Worm (Caenorhabditis elegans) whole organism, L1 larva: ENCODE data around the gene Y53C12A.10.

Experiments used
- C16A3.4 ChIP-seq: fragments of 150-350 bp; optimal IDR thresholded peaks from 2 replicates; lab custom pipeline; 2014; ENCODE audit warnings: missing biosample characterization, missing genetic modification characterization
- F16B12.6 ChIP-seq: fragments of 150-350 bp; optimal IDR thresholded peaks from 2 replicates; lab custom pipeline; 2014; ENCODE audit warnings: missing biosample characterization, missing genetic modification characterization
- Y116A8C.19 ChIP-seq: sonication (generic microtip); optimal IDR thresholded peaks from 2 replicates; lab custom pipeline; 2016; ENCODE audit warnings: missing compliant biosample characterization, missing genetic modification characterization, borderline replicate concordance
- aha-1 ChIP-seq: fragments of 150-350 bp; optimal IDR thresholded peaks from 2 replicates; lab custom pipeline; 2014; ENCODE audit warnings: missing biosample characterization, missing genetic modification characterization
- alr-1 ChIP-seq: fragments of 200-800 bp; sonication (Bioruptor generic); optimal IDR thresholded peaks from 2 replicates; lab custom pipeline; 2018; ENCODE audit warnings: borderline replicate concordance, mild to moderate bottlenecking, missing genetic modification characterization, missing compliant biosample characterization
- blmp-1 ChIP-seq: fragments of 150-350 bp; optimal IDR thresholded peaks from 2 replicates; lab custom pipeline; 2014; ENCODE audit warnings: missing biosample characterization, missing genetic modification characterization
- ceh-8 ChIP-seq: fragments of 200-800 bp; sonication (Bioruptor generic); optimal IDR thresholded peaks from 2 replicates; lab custom pipeline; 2018; ENCODE audit warnings: mild to moderate bottlenecking, missing genetic modification characterization, moderate library complexity, missing compliant biosample characterization
- ceh-82 ChIP-seq, 3 experiments: fragments of 150-350 bp in 1 of 3; sonication (generic microtip) in 2 of 3; optimal IDR thresholded peaks; 2 replicates each; lab custom pipeline; 2014 to 2017; ENCODE audit warnings: missing biosample characterization in 3 of 3, missing genetic modification characterization in 3 of 3
- ces-1 ChIP-seq: fragments of 150-350 bp; optimal IDR thresholded peaks from 2 replicates; lab custom pipeline; 2014; ENCODE audit warnings: missing biosample characterization, missing genetic modification reagents, missing genetic modification characterization
- dpl-1 ChIP-seq, 3 experiments: fragments of 150-350 bp in 2 of 3; sonication (generic microtip) in 1 of 3; optimal IDR thresholded peaks; 2 replicates each; lab custom pipeline; 2014 to 2017; ENCODE audit warnings: missing biosample characterization in 3 of 3, missing genetic modification characterization in 3 of 3, missing genetic modification reagents in 3 of 3
- efl-1 ChIP-seq, 4 experiments: fragments of 150-350 bp; optimal IDR thresholded peaks in 3 of 4; peaks in 1 of 4; 1 replicate in 1 of 4; 2 replicates in 3 of 4; lab custom pipeline; 2014; ENCODE audit warnings: missing biosample characterization in 2 of 4, missing genetic modification characterization in 2 of 4, missing genetic modification reagents in 2 of 4
- egl-13 ChIP-seq: sonication (generic microtip); optimal IDR thresholded peaks from 2 replicates; lab custom pipeline; 2016; ENCODE audit warnings: missing genotype, missing genetic modification reagents, missing genetic modification characterization, missing compliant biosample characterization
- fkh-10 ChIP-seq: sonication (generic microtip); optimal IDR thresholded peaks from 2 replicates; lab custom pipeline; 2017; ENCODE audit warnings: missing biosample characterization, missing genetic modification reagents, missing genetic modification characterization
- fos-1 ChIP-seq: fragments of 150-350 bp; optimal IDR thresholded peaks from 2 replicates; lab custom pipeline; 2014; ENCODE audit warnings: missing biosample characterization, missing genetic modification characterization
- hlh-17 ChIP-seq: fragments of 200-800 bp; sonication (Bioruptor generic); optimal IDR thresholded peaks from 2 replicates; lab custom pipeline; 2018; ENCODE audit warnings: missing genetic modification characterization, mild to moderate bottlenecking, missing compliant biosample characterization, moderate library complexity, borderline replicate concordance
- hlh-4 ChIP-seq: sonication (generic microtip); optimal IDR thresholded peaks from 2 replicates; lab custom pipeline; 2016; ENCODE audit warnings: mild to moderate bottlenecking, missing genetic modification characterization, missing compliant biosample characterization
- irx-1 ChIP-seq: sonication (generic microtip); optimal IDR thresholded peaks from 2 replicates; lab custom pipeline; 2016; ENCODE audit warnings: missing genetic modification characterization, missing compliant biosample characterization
- isw-1 ChIP-seq: fragments of 200-800 bp; sonication (Bioruptor generic); IDR thresholded peaks from 2 replicates; pipeline ENCODE4 v1.3.6; 2022; ENCODE audit warnings: missing genetic modification characterization, missing compliant biosample characterization
- jun-1 ChIP-seq: fragments of 150-350 bp; optimal IDR thresholded peaks from 2 replicates; lab custom pipeline; 2014; ENCODE audit warnings: missing biosample characterization, missing genetic modification reagents, missing genetic modification characterization
- lin-13 ChIP-seq: fragments of 150-350 bp; optimal IDR thresholded peaks from 2 replicates; lab custom pipeline; 2014; ENCODE audit warnings: missing biosample characterization, missing genetic modification reagents, missing genetic modification characterization
- lin-14 ChIP-seq: fragments of 200-800 bp; sonication (Bioruptor generic); optimal IDR thresholded peaks from 2 replicates; lab custom pipeline; 2018; ENCODE audit warnings: mild to moderate bottlenecking, missing genetic modification characterization, moderate library complexity, missing compliant biosample characterization
- lin-15B ChIP-seq: fragments of 150-350 bp; sonication (generic microtip); optimal IDR thresholded peaks from 3 replicates; lab custom pipeline; 2014; ENCODE audit warnings: missing biosample characterization, missing genetic modification characterization
- lsy-2 ChIP-seq, 2 experiments: fragments of 150-350 bp; optimal IDR thresholded peaks; 2 replicates each; lab custom pipeline; 2014; ENCODE audit warnings: missing biosample characterization in 2 of 2, missing genetic modification characterization in 2 of 2
- mef-2 ChIP-seq: fragments of 150-350 bp; optimal IDR thresholded peaks from 2 replicates; lab custom pipeline; 2014; ENCODE audit warnings: missing biosample characterization, missing genetic modification characterization
- nhr-19 ChIP-seq: fragments of 200-800 bp; sonication (Bioruptor generic); conservative IDR thresholded peaks from 2 replicates; pipeline ENCODE4 v1.3.6; 2022; ENCODE audit warnings: missing genetic modification characterization, missing compliant biosample characterization
- nhr-47 ChIP-seq: sonication (generic microtip); optimal IDR thresholded peaks from 2 replicates; lab custom pipeline; 2016; ENCODE audit warnings: mild to moderate bottlenecking, missing genetic modification characterization, moderate library complexity, missing compliant biosample characterization
- nhr-71 ChIP-seq: sonication (generic microtip); optimal IDR thresholded peaks from 2 replicates; lab custom pipeline; 2016; ENCODE audit warnings: mild to moderate bottlenecking, missing genetic modification characterization, moderate library complexity, missing compliant biosample characterization
- nhr-76 ChIP-seq: sonication (generic microtip); optimal IDR thresholded peaks from 2 replicates; lab custom pipeline; 2017; ENCODE audit warnings: missing biosample characterization, missing genetic modification characterization
- nhr-84 ChIP-seq: sonication (generic microtip); optimal IDR thresholded peaks from 2 replicates; lab custom pipeline; 2017; ENCODE audit warnings: missing biosample characterization, missing genetic modification characterization
- rnt-1 ChIP-seq: sonication (generic microtip); optimal IDR thresholded peaks from 2 replicates; lab custom pipeline; 2016; ENCODE audit warnings: mild to moderate bottlenecking, missing genetic modification characterization, moderate library complexity, missing compliant biosample characterization
- snu-23 ChIP-seq: sonication (generic microtip); optimal IDR thresholded peaks from 2 replicates; lab custom pipeline; 2016; ENCODE audit warnings: missing genetic modification characterization, missing compliant biosample characterization
- sox-4 ChIP-seq: sonication (generic microtip); optimal IDR thresholded peaks from 2 replicates; lab custom pipeline; 2016; ENCODE audit warnings: missing genetic modification characterization, missing compliant biosample characterization
- sup-37 ChIP-seq: fragments of 200-800 bp; sonication (Bioruptor generic); optimal IDR thresholded peaks from 2 replicates; lab custom pipeline; 2018; ENCODE audit warnings: mild to moderate bottlenecking, missing genetic modification characterization, missing compliant biosample characterization
- tlp-1 ChIP-seq: fragments of 150-350 bp; optimal IDR thresholded peaks from 2 replicates; lab custom pipeline; 2014; ENCODE audit warnings: missing biosample characterization, missing genetic modification characterization
- unc-130 ChIP-seq: fragments of 150-350 bp; optimal IDR thresholded peaks from 2 replicates; lab custom pipeline; 2017; ENCODE audit warnings: missing biosample characterization, missing genetic modification characterization, inconsistent platforms
- unc-62 ChIP-seq: fragments of 150-350 bp; optimal IDR thresholded peaks from 2 replicates; lab custom pipeline; 2014; ENCODE audit warnings: missing biosample characterization, missing genetic modification reagents, missing genetic modification characterization
- unc-86 ChIP-seq: sonication (generic microtip); optimal IDR thresholded peaks from 2 replicates; lab custom pipeline; 2016; ENCODE audit warnings: missing genetic modification characterization, missing compliant biosample characterization
- vab-15 ChIP-seq: sonication (generic microtip); optimal IDR thresholded peaks from 2 replicates; lab custom pipeline; 2017; ENCODE audit warnings: missing genotype, mild to moderate bottlenecking, missing genetic modification characterization, missing compliant biosample characterization
- zag-1 ChIP-seq: fragments of 150-350 bp; optimal IDR thresholded peaks from 2 replicates; lab custom pipeline; 2014; ENCODE audit warnings: missing biosample characterization, missing genetic modification characterization
- zip-4 ChIP-seq: fragments of 200-800 bp; sonication (Bioruptor generic); optimal IDR thresholded peaks from 2 replicates; lab custom pipeline; 2018; ENCODE audit warnings: mild to moderate bottlenecking, missing genetic modification characterization, moderate library complexity, missing compliant biosample characterization

Y53C12A.10 gene

DNA sequence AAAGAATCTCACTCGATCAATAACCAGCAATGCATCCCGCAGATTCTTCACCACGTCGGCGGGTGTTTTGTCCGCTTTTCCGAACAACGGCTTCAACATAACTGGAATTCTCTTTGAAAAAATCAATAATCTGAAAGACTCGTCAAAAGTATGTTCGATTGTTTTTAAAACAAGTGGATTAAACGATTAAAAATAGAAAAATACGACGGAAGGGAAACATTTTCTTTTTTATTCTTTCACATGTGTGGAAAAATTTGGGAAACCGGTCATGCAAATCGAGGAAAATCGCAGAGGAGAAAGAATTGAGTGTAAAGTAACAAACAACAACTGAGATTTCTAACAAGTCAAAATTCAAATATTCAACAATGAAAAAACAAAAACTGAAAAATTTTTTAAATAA, 1.0 kb downstream of the Y53C12A.10 start, which contains the start of gene mop-25.2:
mop-25.2 (minus strand) TSS at position 101 of the 400 bp plus-strand sequence.
- TF ChIP-seq jun-1 (tag; lab: Kevin White, UChicago) (no peak), efl-1 (optimal IDR thresholded peaks at IDR 0.05; lab: Kevin White, UChicago) (no peak), efl-1 (GFP tag; optimal IDR thresholded peaks at IDR 0.05 in 1 of 2; lab: Kevin White, UChicago) (peak in 1 of 2 experiments; percentile 79)

DNA sequence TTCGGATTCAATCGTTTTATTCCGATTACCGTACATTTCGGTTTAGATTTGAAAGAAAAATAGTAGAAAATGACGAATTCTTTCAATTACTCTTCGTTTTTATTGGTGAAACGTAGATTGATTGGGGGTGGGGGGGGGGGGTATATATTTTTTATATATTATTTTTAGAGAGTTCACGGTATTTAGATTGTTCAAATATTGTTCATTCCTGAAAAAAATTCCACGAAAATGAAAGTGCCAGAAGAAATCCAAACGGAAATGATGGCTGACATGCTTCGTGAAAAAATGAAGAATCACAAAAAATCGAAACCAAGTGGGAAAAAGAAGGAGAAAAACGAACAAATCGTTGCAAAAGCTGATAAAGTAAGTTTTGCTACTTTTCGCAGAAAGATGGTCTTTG, 4.3 kb downstream of the Y53C12A.10 start, which contains the start of the genes Y53C12A.8 and Y53C12A.7:
Y53C12A.8 (minus strand) TSS at position 101 of the 400 bp plus-strand sequence.
Y53C12A.7 (plus strand) TSS at position 181 of the 400 bp plus-strand sequence.
- no peak for TF ChIP-seq irx-1
- TF ChIP-seq ceh-8 (GFP tag; lab: Kevin White, UChicago) = no peak
- TF ChIP-seq zag-1 (tag; lab: Kevin White, UChicago) = no peak
- TF ChIP-seq jun-1 (tag; lab: Kevin White, UChicago) = no peak
- no peak for TF ChIP-seq mef-2 (tag; lab: Kevin White, UChicago)
- no peak for TF ChIP-seq nhr-19 (GFP tag; lab: Robert Waterston, UW)
- TF ChIP-seq nhr-84 (tag; lab: Kevin White, UChicago) = no peak
- TF ChIP-seq aha-1 (tag; lab: Kevin White, UChicago) = no peak
- TF ChIP-seq unc-62 = no peak
- TF ChIP-seq isw-1 (GFP tag; lab: Robert Waterston, UW) = no peak
- TF ChIP-seq sup-37 (GFP tag; lab: Kevin White, UChicago) = no peak
- no peak for TF ChIP-seq lin-15B (tag; lab: Kevin White, UChicago)
- no peak for TF ChIP-seq unc-86 (tag; lab: Kevin White, UChicago)
- TF ChIP-seq nhr-71 = no peak
- no peak for TF ChIP-seq hlh-4 (tag; lab: Kevin White, UChicago)
- no peak for TF ChIP-seq alr-1 (tag; lab: Kevin White, UChicago)
- TF ChIP-seq snu-23 (GFP tag; lab: Kevin White, UChicago) = no peak
- no peak for TF ChIP-seq blmp-1 (tag; lab: Kevin White, UChicago)
- TF ChIP-seq sox-4 (tag; lab: Kevin White, UChicago) = no peak
- TF ChIP-seq hlh-17 (GFP tag; lab: Kevin White, UChicago) = no peak

DNA sequence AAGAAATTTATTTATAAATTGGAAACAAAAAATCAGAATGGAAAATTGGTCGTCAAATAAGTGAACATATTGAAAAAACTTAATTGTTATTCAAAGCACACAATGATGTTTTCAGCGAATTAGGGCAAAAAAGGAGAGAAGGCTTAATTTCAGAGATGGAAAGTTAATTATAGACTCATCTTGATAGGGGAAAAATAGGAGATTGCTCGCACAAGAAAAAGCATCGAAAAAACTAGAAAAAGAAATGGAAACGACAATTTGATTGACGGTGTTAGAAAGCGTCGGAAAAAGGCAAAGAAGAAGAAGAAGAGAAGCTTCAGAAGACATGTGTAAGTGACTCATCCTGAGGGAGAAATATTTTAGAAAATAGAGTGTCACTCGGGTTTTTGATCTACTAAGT, 8.7 kb downstream of the Y53C12A.10 start:
- TF ChIP-seq fkh-10 (peak; percentile 43), lin-14 (GFP tag; lab: Kevin White, UChicago) (peak; percentile 46), Y116A8C.19 (tag; lab: Kevin White, UChicago) (no peak)

DNA sequence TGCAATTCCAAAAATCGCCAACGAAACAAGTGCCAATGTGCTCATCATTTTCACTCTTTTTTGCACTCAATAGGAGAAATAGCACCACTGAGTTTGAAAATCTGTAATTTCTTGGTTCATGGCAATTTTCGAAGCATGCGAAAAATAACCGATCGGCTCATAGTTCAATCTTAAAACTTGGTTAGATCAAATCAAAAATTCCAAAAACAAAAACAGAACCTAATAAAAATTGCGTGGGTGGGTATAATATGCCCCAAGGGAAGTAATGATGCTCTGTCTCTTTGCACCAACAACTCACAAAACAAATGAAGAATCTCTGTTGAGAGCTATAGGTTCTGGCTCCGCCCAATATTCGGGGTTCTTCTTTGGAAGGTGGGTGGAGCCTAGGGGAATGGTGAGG, 12.8 kb downstream of the Y53C12A.10 start, which contains the start of gene nlp-11:
nlp-11 (minus strand) TSS at position 101 of the 400 bp plus-strand sequence.
- TF ChIP-seq C16A3.4 (tag; lab: Kevin White, UChicago) = no peak
- no peak for TF ChIP-seq blmp-1 (tag; lab: Kevin White, UChicago)
- TF ChIP-seq vab-15 (tag; lab: Kevin White, UChicago) = no peak
- TF ChIP-seq nhr-47 = no peak
- TF ChIP-seq alr-1 (tag; lab: Kevin White, UChicago) = no peak
- TF ChIP-seq zag-1 (tag; lab: Kevin White, UChicago) = no peak
- no peak for TF ChIP-seq unc-130 (tag; lab: Kevin White, UChicago)
- TF ChIP-seq isw-1 (GFP tag; lab: Robert Waterston, UW) = no peak
- no peak for TF ChIP-seq nhr-76 (tag; lab: Kevin White, UChicago)
- no peak for TF ChIP-seq rnt-1 (tag; lab: Kevin White, UChicago)

DNA sequence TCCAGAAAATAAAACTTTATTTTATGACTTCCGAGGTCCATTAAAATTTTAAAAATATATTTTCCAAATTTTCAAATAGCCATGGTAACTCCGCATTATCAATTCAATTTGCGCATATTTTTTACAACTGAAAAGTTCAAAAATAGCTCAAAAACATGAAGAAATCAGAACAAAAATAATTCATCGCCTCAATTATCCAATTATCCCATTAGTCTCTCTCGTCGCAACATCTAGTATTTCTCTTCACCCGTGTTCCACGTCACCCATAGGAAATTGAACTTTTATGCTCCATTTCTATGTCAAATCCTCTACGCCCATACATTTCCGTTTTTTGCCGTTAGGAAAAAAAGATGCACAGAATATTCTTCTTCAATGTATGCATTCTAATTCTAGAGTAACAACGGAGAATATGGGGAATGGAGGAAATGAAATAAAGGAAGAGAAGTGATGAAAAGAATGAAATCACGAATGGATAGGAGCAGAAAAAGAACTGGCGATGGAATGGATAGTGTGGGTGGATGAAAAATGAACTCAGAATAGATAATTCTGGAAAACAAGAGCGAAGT, 14.5 kb downstream of the Y53C12A.10 start:
- TF ChIP-seq lin-14 (GFP tag; lab: Kevin White, UChicago) (peak; percentile 79), unc-86 (tag; lab: Kevin White, UChicago) (peak; percentile 39), fkh-10 (peak; percentile 98), zag-1 (tag; lab: Kevin White, UChicago) (no peak), nhr-47 (peak; percentile 24), tlp-1 (tag; lab: Kevin White, UChicago) (no peak), lsy-2 (tag; optimal IDR thresholded peaks at IDR 0.05; lab: Kevin White, UChicago) (peak in 1 of 2 experiments; percentile 30), nhr-71 (peak; percentile 28), dpl-1 (GFP tag; optimal IDR thresholded peaks at IDR 0.05; lab: Kevin White, UChicago) (no peak), fos-1 (no peak), ceh-8 (GFP tag; lab: Kevin White, UChicago) (peak; percentile 96), vab-15 (tag; lab: Kevin White, UChicago) (no peak), isw-1 (GFP tag; lab: Robert Waterston, UW) (no peak), aha-1 (tag; lab: Kevin White, UChicago) (no peak), irx-1 (peak; percentile 9), F16B12.6 (no peak), sox-4 (tag; lab: Kevin White, UChicago) (no peak), lin-13 (GFP tag; lab: Kevin White, UChicago) (no peak), ceh-82 (tag; optimal IDR thresholded peaks at IDR 0.05; lab: Kevin White, UChicago) (no peak), sup-37 (GFP tag; lab: Kevin White, UChicago) (no peak), ces-1 (GFP tag; lab: Kevin White, UChicago) (peak; percentile 18), egl-13 (tag; lab: Kevin White, UChicago) (peak; percentile 7), zip-4 (GFP tag; lab: Kevin White, UChicago) (no peak)
